Fruit fly (Drosophila melanogaster) whole organism, embryonic: ENCODE data around the gene et.

Experiments used
- Ada2b ChIP-seq: fragments of 200-800 bp; sonication (Bioruptor generic); IDR thresholded peaks from 2 replicates; pipeline ENCODE4 v1.3.6; 2022; ENCODE audit warnings: missing biosample characterization, missing genetic modification characterization
- CG1602 ChIP-seq: fragments of 200-800 bp; sonication (Bioruptor generic); optimal IDR thresholded peaks from 3 replicates; lab custom pipeline; 2016; ENCODE audit warnings: missing biosample characterization, missing genetic modification characterization
- CG4730 ChIP-seq: fragments of 200-800 bp; sonication (Bioruptor generic); IDR thresholded peaks from 2 replicates; pipeline ENCODE4 v1.3.6; 2022; ENCODE audit warnings: missing biosample characterization, missing genetic modification characterization
- ase ChIP-seq: fragments of 200-800 bp; sonication (Bioruptor generic); IDR thresholded peaks from 3 replicates; pipeline ENCODE4 v1.3.6; 2022; ENCODE audit warnings: missing biosample characterization, missing genetic modification characterization
- ftz-f1 ChIP-seq: fragments of 200-800 bp; sonication (Bioruptor generic); optimal IDR thresholded peaks from 2 replicates; lab custom pipeline; 2016; ENCODE audit warnings: missing biosample characterization, missing genetic modification characterization
- grn ChIP-seq: fragments of 200-800 bp; sonication (Bioruptor generic); optimal IDR thresholded peaks from 3 replicates; lab custom pipeline; 2017; ENCODE audit warnings: missing biosample characterization, missing genetic modification characterization
- otp ChIP-seq: fragments of 200-800 bp; sonication (Bioruptor generic); IDR thresholded peaks from 3 replicates; pipeline ENCODE4, ENCODE4 v1.3.6; 2022; ENCODE audit warnings: missing biosample characterization, missing genetic modification characterization
- repo ChIP-seq: fragments of 200-800 bp; sonication (Bioruptor generic); optimal IDR thresholded peaks from 2 replicates; lab custom pipeline; 2016; ENCODE audit warnings: missing biosample characterization, missing genetic modification characterization
- run ChIP-seq: fragments of 200-800 bp; sonication (Bioruptor generic); optimal IDR thresholded peaks from 3 replicates; lab custom pipeline; 2018; ENCODE audit warnings: missing biosample characterization, mild to moderate bottlenecking, missing genetic modification characterization

DNA sequence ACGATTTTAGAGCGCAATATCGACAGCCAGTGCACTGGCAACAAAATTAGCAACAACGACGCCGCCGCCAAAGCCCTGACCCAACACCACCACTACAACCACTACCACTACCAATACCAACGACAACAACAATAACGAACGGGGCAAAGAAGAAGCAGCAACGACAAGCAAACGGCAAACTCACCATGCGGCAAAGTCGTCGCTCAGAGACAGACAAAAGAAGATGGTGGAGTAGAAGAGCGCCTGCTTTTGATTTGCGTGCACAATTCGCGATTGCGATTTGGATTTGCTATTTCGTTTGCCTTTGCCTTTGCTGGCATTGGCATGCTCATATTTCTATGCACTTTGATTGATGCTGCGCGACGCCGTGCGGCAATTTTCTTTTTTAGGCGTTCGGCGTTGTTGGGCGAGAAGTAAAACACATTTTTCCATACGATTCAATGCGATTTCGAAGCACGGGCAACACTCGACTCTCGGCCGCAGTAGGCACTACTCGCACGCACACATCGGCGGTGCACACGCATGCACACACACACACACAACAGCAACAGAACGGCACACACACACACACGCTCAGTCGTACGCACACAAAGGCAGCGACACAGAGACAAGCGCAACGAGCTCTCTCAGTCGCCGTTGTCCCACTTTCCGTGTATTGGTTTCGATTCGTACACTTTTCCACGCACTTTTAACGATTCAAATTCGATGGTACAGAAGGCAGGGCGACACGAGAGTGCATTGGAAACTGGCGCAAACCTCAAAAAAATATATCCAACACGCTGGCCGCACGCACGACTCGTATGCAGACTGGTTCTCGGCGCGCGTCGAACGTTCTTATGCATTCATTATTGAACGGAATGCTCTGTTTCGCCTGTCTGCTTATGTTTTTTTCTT lies 38.0 kb downstream of the et start:
- TF ChIP-seq ftz-f1 (GFP tag; lab: Kevin White, UChicago) (no peak), otp (no peak), CG4730 (no peak), run (tag; lab: Kevin White, UChicago) (no peak), Ada2b (GFP tag; lab: Robert Waterston, UW) (no peak), CG1602 (GFP tag; lab: Kevin White, UChicago) (no peak), ase (GFP tag; lab: Robert Waterston, UW) (no peak), grn (GFP tag; lab: Kevin White, UChicago) (no peak), repo (no peak)
